Worm (Caenorhabditis elegans) whole organism, L1 larva: ENCODE results near the gene H06H21.8.

Experiments
- F16B12.6 ChIP-seq: fragments of 150-350 bp; optimal IDR thresholded peaks from 2 replicates; lab custom pipeline; 2014; ENCODE audit warnings: missing biosample characterization, missing genetic modification characterization
- alr-1 ChIP-seq: fragments of 200-800 bp; sonication (Bioruptor generic); optimal IDR thresholded peaks from 2 replicates; lab custom pipeline; 2018; ENCODE audit warnings: borderline replicate concordance, mild to moderate bottlenecking, missing genetic modification characterization, missing compliant biosample characterization
- ama-1 ChIP-seq: fragments of 150-350 bp; optimal IDR thresholded peaks from 2 replicates; lab custom pipeline; 2014
- blmp-1 ChIP-seq: fragments of 150-350 bp; optimal IDR thresholded peaks from 2 replicates; lab custom pipeline; 2014; ENCODE audit warnings: missing biosample characterization, missing genetic modification characterization
- ces-1 ChIP-seq: fragments of 150-350 bp; optimal IDR thresholded peaks from 2 replicates; lab custom pipeline; 2014; ENCODE audit warnings: missing biosample characterization, missing genetic modification reagents, missing genetic modification characterization
- efl-1 ChIP-seq, 4 experiments: fragments of 150-350 bp; optimal IDR thresholded peaks in 3 of 4; peaks in 1 of 4; 1 replicate in 1 of 4; 2 replicates in 3 of 4; lab custom pipeline; 2014; ENCODE audit warnings: missing biosample characterization in 2 of 4, missing genetic modification characterization in 2 of 4, missing genetic modification reagents in 2 of 4
- elt-2 ChIP-seq: sonication (generic microtip); optimal IDR thresholded peaks from 2 replicates; lab custom pipeline; 2016; ENCODE audit warnings: missing genetic modification characterization, mild to moderate bottlenecking, inconsistent platforms, missing compliant biosample characterization, missing genetic modification reagents
- elt-3 ChIP-seq, 6 experiments: fragments of 150-350 bp in 1 of 6; sonication (generic microtip); optimal IDR thresholded peaks; 2 replicates each; lab custom pipeline; 2017 to 2018; ENCODE audit warnings: missing biosample characterization in 6 of 6, missing genetic modification characterization in 6 of 6, inconsistent platforms in 1 of 6
- fkh-4 ChIP-seq: sonication (generic microtip); optimal IDR thresholded peaks from 2 replicates; lab custom pipeline; 2016; ENCODE audit warnings: missing compliant biosample characterization, missing genetic modification characterization, borderline replicate concordance
- fos-1 ChIP-seq: fragments of 150-350 bp; optimal IDR thresholded peaks from 2 replicates; lab custom pipeline; 2014; ENCODE audit warnings: missing biosample characterization, missing genetic modification characterization
- hlh-4 ChIP-seq: sonication (generic microtip); optimal IDR thresholded peaks from 2 replicates; lab custom pipeline; 2016; ENCODE audit warnings: mild to moderate bottlenecking, missing genetic modification characterization, missing compliant biosample characterization
- hpl-2 ChIP-seq: fragments of 150-350 bp; optimal IDR thresholded peaks from 2 replicates; lab custom pipeline; 2014; ENCODE audit warnings: missing biosample characterization, missing genetic modification reagents, missing genetic modification characterization
- isw-1 ChIP-seq: fragments of 200-800 bp; sonication (Bioruptor generic); IDR thresholded peaks from 2 replicates; pipeline ENCODE4 v1.3.6; 2022; ENCODE audit warnings: missing genetic modification characterization, missing compliant biosample characterization
- lin-15B ChIP-seq: fragments of 150-350 bp; sonication (generic microtip); optimal IDR thresholded peaks from 3 replicates; lab custom pipeline; 2014; ENCODE audit warnings: missing biosample characterization, missing genetic modification characterization
- lin-35 ChIP-seq, 2 experiments: fragments of 150-350 bp; optimal IDR thresholded peaks; 2 replicates each; lab custom pipeline; 2014; ENCODE audit warnings: missing biosample characterization in 2 of 2, missing genetic modification characterization in 2 of 2, missing genetic modification reagents in 2 of 2
- mdl-1 ChIP-seq, 2 experiments: fragments of 150-350 bp; optimal IDR thresholded peaks; 2 replicates each; lab custom pipeline; 2014 to 2017; ENCODE audit warnings: missing biosample characterization in 2 of 2, missing genetic modification characterization in 2 of 2, inconsistent platforms in 1 of 2
- mep-1 ChIP-seq: fragments of 150-350 bp; optimal IDR thresholded peaks from 2 replicates; lab custom pipeline; 2014; ENCODE audit warnings: missing biosample characterization, missing genetic modification characterization
- nhr-28 ChIP-seq: fragments of 150-350 bp; optimal IDR thresholded peaks from 2 replicates; lab custom pipeline; 2014; ENCODE audit warnings: missing biosample characterization, missing genetic modification characterization
- nhr-47 ChIP-seq: sonication (generic microtip); optimal IDR thresholded peaks from 2 replicates; lab custom pipeline; 2016; ENCODE audit warnings: mild to moderate bottlenecking, missing genetic modification characterization, moderate library complexity, missing compliant biosample characterization
- nhr-71 ChIP-seq: sonication (generic microtip); optimal IDR thresholded peaks from 2 replicates; lab custom pipeline; 2016; ENCODE audit warnings: mild to moderate bottlenecking, missing genetic modification characterization, moderate library complexity, missing compliant biosample characterization
- pqm-1 ChIP-seq: sonication (generic microtip); optimal IDR thresholded peaks from 3 replicates; lab custom pipeline; 2017; ENCODE audit warnings: missing biosample characterization, missing genetic modification characterization
- rnt-1 ChIP-seq: sonication (generic microtip); optimal IDR thresholded peaks from 2 replicates; lab custom pipeline; 2016; ENCODE audit warnings: mild to moderate bottlenecking, missing genetic modification characterization, moderate library complexity, missing compliant biosample characterization
- snpc-4 ChIP-seq: fragments of 150-350 bp; optimal IDR thresholded peaks from 2 replicates; lab custom pipeline; 2014; ENCODE audit warnings: missing biosample characterization, missing genetic modification characterization
- sup-37 ChIP-seq: fragments of 200-800 bp; sonication (Bioruptor generic); optimal IDR thresholded peaks from 2 replicates; lab custom pipeline; 2018; ENCODE audit warnings: mild to moderate bottlenecking, missing genetic modification characterization, missing compliant biosample characterization
- swsn-7 ChIP-seq: sonication (generic microtip); optimal IDR thresholded peaks from 2 replicates; lab custom pipeline; 2016; ENCODE audit warnings: missing genetic modification characterization, missing compliant biosample characterization
- unc-130 ChIP-seq: fragments of 150-350 bp; optimal IDR thresholded peaks from 2 replicates; lab custom pipeline; 2017; ENCODE audit warnings: missing biosample characterization, missing genetic modification characterization, inconsistent platforms
- unc-86 ChIP-seq: sonication (generic microtip); optimal IDR thresholded peaks from 2 replicates; lab custom pipeline; 2016; ENCODE audit warnings: missing genetic modification characterization, missing compliant biosample characterization
- vab-15 ChIP-seq: sonication (generic microtip); optimal IDR thresholded peaks from 2 replicates; lab custom pipeline; 2017; ENCODE audit warnings: missing genotype, mild to moderate bottlenecking, missing genetic modification characterization, missing compliant biosample characterization
- xbp-1 ChIP-seq: sonication (generic microtip); optimal IDR thresholded peaks from 2 replicates; lab custom pipeline; 2016; ENCODE audit warnings: missing genetic modification characterization, missing compliant biosample characterization
- zip-4 ChIP-seq: fragments of 200-800 bp; sonication (Bioruptor generic); optimal IDR thresholded peaks from 2 replicates; lab custom pipeline; 2018; ENCODE audit warnings: mild to moderate bottlenecking, missing genetic modification characterization, moderate library complexity, missing compliant biosample characterization
- ztf-4 ChIP-seq: fragments of 150-350 bp; optimal IDR thresholded peaks from 2 replicates; lab custom pipeline; 2014; ENCODE audit warnings: missing biosample characterization, missing genetic modification characterization

H06H21.8 gene

ce11 chrIV:4856195-4856594 lies 35.3 kb upstream of the H06H21.8 start, which contains the start of gene Y17G9A.2:
Gene Y17G9A.2 (minus strand): TSS chrIV:4856295.
- TF ChIP-seq unc-130 (tag; lab: Kevin White, UChicago) (no peak), elt-3 (tag; optimal IDR thresholded peaks at IDR 0.05; lab: Kevin White, UChicago) (peak in 1 of 6 experiments; percentile 21)

- TF ChIP-seq pqm-1 (tag; lab: Kevin White, UChicago) (no peak), mep-1 (tag; lab: Kevin White, UChicago) (no peak), unc-86 (tag; lab: Kevin White, UChicago) (no peak), sup-37 (no peak), hlh-4 (no peak), hpl-2 (no peak), isw-1 (no peak), blmp-1 (no peak), zip-4 (GFP tag; lab: Kevin White, UChicago) (no peak)
These were observed 25.9 kb upstream of the H06H21.8 start, which contains the start of gene tat-2 for ce11 chrIV:4846793-4847192. Gene tat-2 (minus strand): TSS chrIV:4846893.

DNA sequence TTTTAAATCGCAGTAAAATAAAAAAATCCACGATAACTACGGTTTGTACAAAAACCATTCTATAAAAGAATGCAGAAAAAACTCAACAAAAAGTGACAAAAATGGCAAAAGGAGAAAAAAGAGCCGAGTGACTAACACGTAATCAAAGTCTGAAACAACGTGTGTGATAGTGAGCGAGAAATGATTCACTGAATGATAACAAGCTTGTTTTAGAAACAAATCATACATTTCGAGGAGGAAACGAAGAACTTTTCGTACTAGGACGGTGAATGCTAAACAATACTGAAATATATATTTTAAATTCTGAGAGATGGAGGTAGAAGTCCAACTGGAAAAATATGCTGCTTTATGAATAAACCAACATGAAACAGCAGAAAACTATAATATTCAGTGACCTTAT lies 21.1 kb upstream of the H06H21.8 start:
- TF ChIP-seq fos-1 (tag; lab: Kevin White, UChicago): no peak
- TF ChIP-seq elt-2 (tag; lab: Kevin White, UChicago): peak; percentile 48
- TF ChIP-seq vab-15 (tag; lab: Kevin White, UChicago): no peak

- no peak for TF ChIP-seq lin-15B (tag; lab: Kevin White, UChicago)
- TF ChIP-seq, all 84 proteins: peak for 0
These were observed 8.7 kb upstream of the H06H21.8 start for ce11 chrIV:4829641-4830040.

DNA sequence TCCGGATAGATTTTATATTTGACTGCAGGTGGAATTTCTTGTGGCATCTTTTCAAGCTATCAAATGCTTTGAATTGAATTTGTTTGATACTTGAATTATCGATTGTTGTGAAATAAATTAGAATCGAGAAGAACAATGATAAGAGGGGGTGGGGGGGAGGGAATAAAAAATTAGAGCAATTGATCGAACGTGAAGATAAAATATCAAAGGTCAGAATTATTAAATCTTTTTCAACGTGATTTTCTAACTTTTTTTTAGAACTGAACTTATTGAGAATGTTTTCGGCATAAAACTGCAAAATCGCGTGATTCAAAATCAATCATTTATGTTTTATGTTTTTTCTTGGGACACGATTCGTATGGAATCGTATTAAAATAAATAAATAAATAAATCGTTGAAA lies 6.3 kb upstream of the H06H21.8 start, which contains the start of gene mpz-4:
Gene mpz-4 (minus strand): TSS at position 101 of the 400 bp plus-strand sequence.
- TF ChIP-seq mdl-1 (tag; optimal IDR thresholded peaks at IDR 0.05; lab: Kevin White, UChicago) (no peak), hlh-4 (no peak), ces-1 (GFP tag; lab: Kevin White, UChicago) (no peak), ama-1 (lab: Kevin White, UChicago) (no peak), xbp-1 (tag; lab: Kevin White, UChicago) (no peak), nhr-71 (no peak), F16B12.6 (tag; lab: Kevin White, UChicago) (no peak), snpc-4 (tag; lab: Kevin White, UChicago) (no peak), alr-1 (tag; lab: Kevin White, UChicago) (no peak), rnt-1 (no peak)

- TF ChIP-seq lin-15B (tag; lab: Kevin White, UChicago): no peak
- no peak for TF ChIP-seq efl-1 (optimal IDR thresholded peaks at IDR 0.05; lab: Kevin White, UChicago)
- peak in 1 of 2 experiments; percentile 54 for TF ChIP-seq efl-1 (GFP tag; optimal IDR thresholded peaks at IDR 0.05 in 1 of 2; lab: Kevin White, UChicago)
These were observed 912 bp upstream of the H06H21.8 start for ce11 chrIV:4821843-4822242.

- TF ChIP-seq fkh-4 (tag; lab: Kevin White, UChicago) (no peak), fos-1 (tag; lab: Kevin White, UChicago) (no peak), lin-35 (GFP tag; optimal IDR thresholded peaks at IDR 0.05; lab: Kevin White, UChicago) (no peak)
These were observed 6.7 kb downstream of the H06H21.8 start, which contains the start of gene srw-94 for ce11 chrIV:4814185-4814584. Gene srw-94 (plus strand): TSS chrIV:4814485.

DNA sequence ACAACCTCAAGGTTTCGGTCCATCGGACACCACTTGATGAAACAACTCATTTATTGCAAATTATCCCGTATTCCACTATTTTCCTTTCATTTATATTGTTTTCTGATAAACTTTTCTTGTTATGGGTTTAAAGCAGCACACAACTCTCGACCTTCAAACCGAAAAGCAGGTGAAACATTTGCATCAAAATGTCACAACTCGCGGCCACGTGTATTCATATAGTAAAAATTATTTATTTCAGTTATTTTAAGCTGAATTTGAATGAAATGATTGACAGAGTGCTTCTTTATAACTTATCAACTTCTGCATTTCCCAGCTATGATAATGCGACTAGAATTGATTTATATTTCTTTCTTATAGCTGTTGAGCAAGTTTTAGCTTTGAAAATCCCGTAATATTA lies 9.1 kb downstream of the H06H21.8 start, which contains the start of gene srw-95:
Gene srw-95 (plus strand): TSS at position 213 of the 400 bp plus-strand sequence.
- TF ChIP-seq ztf-4 (tag; lab: Kevin White, UChicago): no peak
- no peak for TF ChIP-seq swsn-7
- no peak for TF ChIP-seq efl-1 (optimal IDR thresholded peaks at IDR 0.05; lab: Kevin White, UChicago)
- peak in 1 of 2 experiments; percentile 83 for TF ChIP-seq efl-1 (GFP tag; optimal IDR thresholded peaks at IDR 0.05 in 1 of 2; lab: Kevin White, UChicago)
- TF ChIP-seq nhr-28 (tag; lab: Kevin White, UChicago): no peak
- no peak for TF ChIP-seq nhr-47 (tag; lab: Kevin White, UChicago)
